Fruit fly (Drosophila melanogaster): ENCODE results near the gene CG31174.

The CG31174 gene

DNA sequence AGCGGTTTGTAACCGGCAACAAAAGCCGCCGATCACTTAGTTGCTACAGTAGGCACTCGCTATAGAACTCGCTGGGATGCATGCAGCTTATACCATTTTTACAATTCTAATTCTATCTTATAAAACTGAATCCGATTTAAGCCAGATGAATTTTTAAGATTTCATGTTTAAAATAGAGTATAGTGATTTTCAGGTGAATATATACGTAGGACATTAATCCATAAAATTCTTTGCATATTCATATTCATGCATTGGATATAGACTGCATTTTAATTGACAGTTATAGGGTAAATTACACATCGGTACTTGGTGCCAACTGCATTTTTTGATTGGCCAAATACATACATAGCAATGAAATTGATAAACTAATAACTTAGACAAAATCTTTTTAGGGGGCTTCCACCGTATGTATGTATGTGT lies 18.3 kb upstream of the CG31174 start (continued):
- TF ChIP-seq CG6276 (GFP tag; optimal IDR thresholded peaks at IDR 0.05) = no peak
- TF ChIP-seq Gug (GFP tag; IDR thresholded peaks at IDR 0.05) = peak; percentile 29; the same call in 1 of the 2 replicates
- peak; percentile 65 for TF ChIP-seq cyc (GFP tag; optimal IDR thresholded peaks at IDR 0.05)
- peak; percentile 8 for TF ChIP-seq Eip75B (GFP tag; optimal IDR thresholded peaks at IDR 0.05)
- TF ChIP-seq CG11294 (GFP tag; IDR thresholded peaks at IDR 0.05) = no peak
- TF ChIP-seq Blimp-1 (GFP tag; optimal IDR thresholded peaks at IDR 0.05) = peak; percentile 19
- peak; percentile 56 for TF ChIP-seq CG7368 (GFP tag; optimal IDR thresholded peaks at IDR 0.05)
- no peak for TF ChIP-seq pdm3 (GFP tag; optimal IDR thresholded peaks at IDR 0.05)
- TF ChIP-seq CG3032 (tag; optimal IDR thresholded peaks at IDR 0.05) = peak; percentile 45
- peak; percentile 25 for TF ChIP-seq CG10631 (GFP tag; optimal IDR thresholded peaks at IDR 0.05)
- TF ChIP-seq lz (GFP tag; optimal IDR thresholded peaks at IDR 0.05) = peak; percentile 69
- peak; percentile 11 for TF ChIP-seq spab (GFP tag; optimal IDR thresholded peaks at IDR 0.05)
- no peak for TF ChIP-seq Hr38 (GFP tag; optimal IDR thresholded peaks at IDR 0.05)
- no peak for TF ChIP-seq fd85E (GFP tag; optimal IDR thresholded peaks at IDR 0.05)
- TF ChIP-seq topi (GFP tag; optimal IDR thresholded peaks at IDR 0.05) = peak; percentile 73
- peak; percentile 64 for TF ChIP-seq CG15336 (GFP tag; IDR thresholded peaks at IDR 0.05)
- peak; percentile 63; the same call in 2 of the 3 replicates for TF ChIP-seq CG8119 (GFP tag; IDR thresholded peaks at IDR 0.05)
- no peak for TF ChIP-seq Lpt (GFP tag; optimal IDR thresholded peaks at IDR 0.05)
- TF ChIP-seq vri (GFP tag; optimal IDR thresholded peaks at IDR 0.05) = no peak
- peak; percentile 47 for TF ChIP-seq CG11902 (GFP tag; optimal IDR thresholded peaks at IDR 0.05)
- TF ChIP-seq Sox102F (GFP tag; optimal IDR thresholded peaks at IDR 0.05) = no peak
- peak; percentile 18 for TF ChIP-seq CG11762 (GFP tag; optimal IDR thresholded peaks at IDR 0.05; ENCODE audit: insufficient read depth)
- TF ChIP-seq Ets96B (tag; optimal IDR thresholded peaks at IDR 0.05) = no peak
- no peak for TF ChIP-seq fd59A (GFP tag; optimal IDR thresholded peaks at IDR 0.05)
- no peak for TF ChIP-seq ss (GFP tag; optimal IDR thresholded peaks at IDR 0.05)
- peak; percentile 23 for TF ChIP-seq Ets21C (GFP tag; optimal IDR thresholded peaks at IDR 0.05)
- TF ChIP-seq CG10669 (GFP tag; optimal IDR thresholded peaks at IDR 0.05) = no peak
- TF ChIP-seq CG31627 (GFP tag; optimal IDR thresholded peaks at IDR 0.05) = peak; percentile 60
- TF ChIP-seq Eip78C (GFP tag) = peak; percentile 92
- peak; percentile 56 for TF ChIP-seq CG6163 (GFP tag; IDR thresholded peaks at IDR 0.05)
- TF ChIP-seq CG4318 (GFP tag; optimal IDR thresholded peaks at IDR 0.05) = no peak
- peak; percentile 47 for TF ChIP-seq CG8319 (GFP tag; optimal IDR thresholded peaks at IDR 0.05)
- peak; percentile 20 for TF ChIP-seq CG16779 (tag; optimal IDR thresholded peaks at IDR 0.05)
- peak; percentile 5 for TF ChIP-seq achi (GFP tag; optimal IDR thresholded peaks at IDR 0.05)
- peak; percentile 17 for TF ChIP-seq OdsH (GFP tag; optimal IDR thresholded peaks at IDR 0.05)

DNA sequence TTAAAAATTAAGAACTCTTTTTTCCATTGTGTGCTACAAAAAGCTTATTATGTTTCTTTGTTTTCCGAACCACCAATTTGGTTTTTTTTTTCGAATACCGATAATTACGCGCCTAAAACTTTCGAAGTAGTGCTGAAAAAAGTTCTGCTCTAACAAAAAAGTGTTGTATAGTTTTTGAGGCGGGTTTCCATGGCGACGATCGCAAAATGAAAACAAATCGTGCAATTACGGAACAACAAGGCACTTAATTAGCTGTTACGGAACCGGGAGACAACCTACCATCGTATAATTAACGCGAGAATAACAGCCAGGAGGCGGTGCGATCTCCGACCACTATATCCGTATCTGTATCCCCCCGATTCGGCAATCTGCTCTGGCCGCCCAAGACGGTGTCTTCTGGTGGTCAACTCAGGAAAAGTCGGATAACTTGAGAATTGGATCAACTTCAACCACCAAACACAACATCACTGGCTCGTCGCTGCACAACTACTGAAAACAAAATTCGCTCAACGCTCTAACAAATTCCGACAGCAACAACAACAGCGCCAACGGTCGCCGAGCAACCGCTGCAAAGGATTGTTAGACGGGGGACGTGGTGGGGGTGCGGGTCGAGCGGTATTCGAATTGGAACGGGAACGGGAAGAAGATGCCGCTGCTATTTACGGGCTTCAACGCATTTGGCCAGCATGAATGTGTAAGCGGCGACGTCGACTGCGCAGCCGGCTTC lies 17.7 kb upstream of the CG31174 start, which contains the start of the genes CG6678 and dnd:
CG6678 (plus strand) TSS at position 169 of the 727 bp plus-strand sequence.
dnd (minus strand) TSS at position 495 of the 727 bp plus-strand sequence.
- peak; percentile 1 for TF ChIP-seq vri (GFP tag; optimal IDR thresholded peaks at IDR 0.05)
- TF ChIP-seq CG31627 (GFP tag; optimal IDR thresholded peaks at IDR 0.05) = no peak
- no peak for TF ChIP-seq CG4318 (GFP tag; optimal IDR thresholded peaks at IDR 0.05)
- TF ChIP-seq Eip78C (GFP tag) = no peak

DNA sequence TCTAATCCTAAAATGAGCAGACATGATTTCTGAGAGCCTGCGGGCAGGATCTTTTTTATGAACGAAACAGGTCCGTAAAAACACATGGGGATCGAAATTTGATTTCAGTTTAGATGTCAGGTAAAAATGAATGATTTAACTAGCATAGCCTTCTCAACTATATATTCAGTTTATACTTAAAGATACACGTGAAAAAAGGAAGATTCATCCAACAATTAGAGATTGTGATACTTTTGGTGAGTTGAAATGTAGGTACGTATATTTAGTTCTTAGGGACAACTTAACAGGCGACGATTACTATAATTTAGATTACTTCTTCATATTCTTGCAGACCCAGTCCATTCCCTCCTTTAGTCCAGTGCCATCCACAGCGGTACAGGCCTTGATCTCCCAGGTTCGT lies 16.1 kb upstream of the CG31174 start, which contains the start of gene CG17819:
CG17819 (minus strand) TSS at position 101 of the 400 bp plus-strand sequence.
- no peak for TF ChIP-seq dac (GFP tag; optimal IDR thresholded peaks at IDR 0.05)
- TF ChIP-seq Hr38 (GFP tag; optimal IDR thresholded peaks at IDR 0.05) = no peak
- no peak for TF ChIP-seq CG8632 (GFP tag; optimal IDR thresholded peaks at IDR 0.05)
- no peak for TF ChIP-seq Eip78C (GFP tag)
- TF ChIP-seq CG11902 (GFP tag; optimal IDR thresholded peaks at IDR 0.05) = no peak
- TF ChIP-seq CG7368 (GFP tag; optimal IDR thresholded peaks at IDR 0.05) = no peak
- no peak for TF ChIP-seq net (GFP tag; optimal IDR thresholded peaks at IDR 0.05)
- TF ChIP-seq CG34406 (GFP tag; optimal IDR thresholded peaks at IDR 0.05) = no peak
- no peak for TF ChIP-seq dsx (GFP tag; optimal IDR thresholded peaks at IDR 0.05; ENCODE audit: poor library complexity, severe bottlenecking)
- no peak for TF ChIP-seq CG6808 (GFP tag; optimal IDR thresholded peaks at IDR 0.05)
- TF ChIP-seq fd59A (GFP tag; optimal IDR thresholded peaks at IDR 0.05) = no peak
- no peak for TF ChIP-seq salr (GFP tag; optimal IDR thresholded peaks at IDR 0.05)
- no peak for TF ChIP-seq Ets96B (tag; optimal IDR thresholded peaks at IDR 0.05)
- no peak for TF ChIP-seq Met (GFP tag; optimal IDR thresholded peaks at IDR 0.05)
- TF ChIP-seq vri (GFP tag; optimal IDR thresholded peaks at IDR 0.05) = no peak
- TF ChIP-seq CG11294 (GFP tag; IDR thresholded peaks at IDR 0.05) = no peak
- no peak for TF ChIP-seq CG11762 (GFP tag; optimal IDR thresholded peaks at IDR 0.05; ENCODE audit: insufficient read depth)

Data from whole organism, prepupa.